Worm (Caenorhabditis elegans) whole organism, L2 larva: ENCODE results near the gene B0280.11.
A peak's percentile ranks its signal among the peaks of the same experiment; 100 is the strongest.

Experiments used
- F13H6.1 ChIP-seq: sonication (generic microtip); optimal IDR thresholded peaks from 2 replicates; lab custom pipeline; 2016; ENCODE audit warnings: missing genetic modification characterization, missing compliant biosample characterization
- aly-2 ChIP-seq: fragments of 150-350 bp; optimal IDR thresholded peaks from 2 replicates; lab custom pipeline; 2014; ENCODE audit warnings: missing biosample characterization, missing genetic modification characterization
- ceh-82 ChIP-seq: fragments of 150-350 bp; optimal IDR thresholded peaks from 2 replicates; lab custom pipeline; 2014; ENCODE audit warnings: missing biosample characterization, missing genetic modification characterization
- lsy-2 ChIP-seq, 2 experiments: fragments of 150-350 bp in 1 of 2; sonication (generic microtip) in 1 of 2; optimal IDR thresholded peaks; 2 replicates each; lab custom pipeline; 2014 to 2017; ENCODE audit warnings: missing biosample characterization in 2 of 2, missing genetic modification characterization in 2 of 2
- nhr-12 ChIP-seq: fragments of 150-350 bp; optimal IDR thresholded peaks from 2 replicates; lab custom pipeline; 2014; ENCODE audit warnings: missing biosample characterization, missing genetic modification characterization
- unc-62 ChIP-seq: fragments of 150-350 bp; optimal IDR thresholded peaks from 2 replicates; lab custom pipeline; 2014; ENCODE audit warnings: missing biosample characterization, missing genetic modification reagents, missing genetic modification characterization
- zag-1 ChIP-seq: fragments of 150-350 bp; optimal IDR thresholded peaks from 2 replicates; lab custom pipeline; 2014; ENCODE audit warnings: missing biosample characterization, missing genetic modification characterization
- ztf-4 ChIP-seq: fragments of 150-350 bp; optimal IDR thresholded peaks from 2 replicates; lab custom pipeline; 2014; ENCODE audit warnings: missing biosample characterization, missing genetic modification characterization

DNA sequence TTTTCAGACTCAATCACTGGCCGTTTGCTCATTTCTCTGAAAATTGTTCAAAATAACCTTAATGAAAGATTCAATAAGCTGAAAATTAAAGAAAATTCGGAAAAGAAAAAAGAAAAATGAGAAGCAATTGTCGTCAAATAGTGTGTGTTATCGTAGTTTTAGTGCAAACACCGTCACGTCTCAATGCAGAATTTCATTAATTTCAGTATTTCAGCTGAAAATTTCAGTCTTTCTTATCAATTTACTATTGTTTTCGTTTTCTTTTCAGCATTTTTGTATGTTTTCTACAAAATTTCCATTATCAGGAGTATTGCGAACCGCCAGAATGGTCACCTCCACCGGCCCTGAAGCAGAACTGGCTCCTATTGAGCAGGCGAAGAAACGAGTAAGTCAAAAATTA is 15.2 kb downstream of the B0280.11 start, which contains the start of the genes B0280.9 and rpia-1:
- TF ChIP-seq unc-62 (GFP tag; lab: Kevin White, UChicago) (no peak), F13H6.1 (tag; lab: Kevin White, UChicago) (peak; percentile 7), ztf-4 (tag; lab: Kevin White, UChicago) (no peak), ceh-82 (tag; lab: Kevin White, UChicago) (no peak), zag-1 (tag; lab: Kevin White, UChicago) (no peak), nhr-12 (tag; lab: Kevin White, UChicago) (no peak), aly-2 (tag; lab: Kevin White, UChicago) (no peak), lsy-2 (tag; optimal IDR thresholded peaks at IDR 0.05; lab: Kevin White, UChicago) (peak; percentile 81 to 95)
